Worm (Caenorhabditis elegans): Measurements from ENCODE around the gene R10E9.3.

ce11 chrIII:3979980-3980631, 20.1 kb downstream of the R10E9.3 start:
- TF ChIP-seq ref-1 (GFP tag; conservative IDR thresholded peaks at IDR 0.05) (no peak), klf-2 (GFP tag; conservative IDR thresholded peaks at IDR 0.05) (no peak), tab-1 (GFP tag; IDR thresholded peaks at IDR 0.05) (no peak), ztf-23 (GFP tag; IDR thresholded peaks at IDR 0.05) (no peak), flt-1 (GFP tag; IDR thresholded peaks at IDR 0.05) (no peak), cog-1 (tag; optimal IDR thresholded peaks at IDR 0.05) (no peak), T22C8.4 (GFP tag; IDR thresholded peaks at IDR 0.05) (no peak)

All from whole organism, midembryonic.